Worm (Caenorhabditis elegans): Measurements from ENCODE around the gene srh-109.

Gene srh-109

DNA sequence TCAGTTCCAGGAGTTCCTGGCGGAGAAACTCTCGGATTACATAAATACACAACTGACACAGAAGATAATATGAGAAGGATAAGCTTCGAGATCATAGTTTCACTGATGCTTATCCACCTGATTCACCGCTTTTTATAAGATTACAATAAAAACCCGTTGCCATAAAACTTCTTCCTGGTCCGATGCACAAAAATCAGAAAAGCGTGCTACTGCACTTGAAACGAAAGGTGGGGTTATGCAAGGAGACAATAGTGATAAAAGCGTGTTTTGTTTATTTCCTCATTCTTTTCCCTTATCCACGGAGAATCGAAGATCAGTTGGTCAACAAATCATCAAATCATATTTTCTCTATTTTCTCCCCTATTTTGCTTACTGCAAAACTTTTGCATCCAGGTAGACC is 22.3 kb upstream of the srh-109 start, which contains the start of gene Y68A4B.3:
Y68A4B.3 (minus strand) TSS at position 101 of the 400 bp plus-strand sequence.
- no peak for TF ChIP-seq pha-4 (tag; optimal IDR thresholded peaks at IDR 0.05)

DNA sequence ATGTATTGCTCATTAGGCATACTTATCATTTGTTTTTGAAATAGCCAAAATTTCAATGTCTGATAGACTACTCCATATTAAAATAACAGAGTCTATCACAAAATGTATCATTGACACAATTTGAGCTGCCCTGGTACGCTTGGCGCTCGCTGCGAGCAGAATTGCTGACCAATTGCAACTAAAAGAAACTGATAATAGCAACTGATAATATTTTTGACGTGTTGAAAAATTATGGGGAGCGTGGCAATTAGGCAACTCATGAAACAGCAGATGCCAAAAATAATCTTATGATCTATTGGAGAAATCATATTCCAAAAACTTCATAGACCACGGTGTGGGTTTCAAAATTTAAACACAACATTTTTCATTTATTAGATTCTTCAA is 21.0 kb upstream of the srh-109 start:
- TF ChIP-seq ZK185.1 (tag; optimal IDR thresholded peaks at IDR 0.05; ENCODE audit: poor library complexity, severe bottlenecking) (no peak), snpc-4 (GFP tag; optimal IDR thresholded peaks at IDR 0.05) (no peak), snpc-4 (tag; optimal IDR thresholded peaks at IDR 0.05) (peak in 1 of 4 experiments; percentile 19), zim-3 (tag; optimal IDR thresholded peaks at IDR 0.05) (no peak), ztf-18 (tag; optimal IDR thresholded peaks at IDR 0.05) (no peak), ztf-26 (tag; optimal IDR thresholded peaks at IDR 0.05) (no peak), nhr-80 (tag; optimal IDR thresholded peaks at IDR 0.05) (peak; percentile 71)

DNA sequence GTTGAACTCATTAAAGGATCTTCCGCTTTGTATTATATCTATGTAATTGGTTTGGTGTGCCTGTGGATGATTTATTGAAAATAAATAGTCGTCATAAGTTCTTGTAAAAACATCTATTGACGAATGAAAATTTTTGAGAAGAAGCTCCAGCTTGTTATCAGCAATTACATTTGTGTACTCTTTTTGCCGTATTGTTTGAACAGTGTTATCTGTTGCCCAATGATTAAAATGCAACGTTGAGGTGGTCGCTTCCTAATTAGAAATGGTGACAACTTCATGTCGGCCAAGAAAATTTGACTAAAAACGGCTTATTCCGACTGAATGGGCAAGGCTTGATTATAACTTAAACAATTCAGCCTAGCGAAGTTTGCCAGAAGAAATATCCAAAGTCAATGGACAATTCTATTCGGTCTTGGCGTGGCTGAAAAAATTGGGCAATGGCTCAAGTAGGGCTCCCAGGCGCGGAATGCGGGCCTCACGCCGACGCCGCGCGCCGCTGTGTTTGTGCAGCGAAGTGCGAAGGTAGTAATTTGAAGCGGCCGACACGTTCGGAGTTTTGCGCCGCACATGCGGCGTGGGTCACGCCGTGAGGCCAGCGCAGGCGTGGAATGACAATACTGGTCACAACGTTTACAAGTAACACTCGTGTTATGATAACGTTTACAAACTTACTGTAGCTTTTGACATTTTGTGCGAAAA is 20.5 kb upstream of the srh-109 start:
- TF ChIP-seq ama-1 (optimal IDR thresholded peaks at IDR 0.05) (no peak), ama-1 (GFP tag; optimal IDR thresholded peaks at IDR 0.05) (no peak), nhr-90 (tag; optimal IDR thresholded peaks at IDR 0.05) (no peak), sea-2 (GFP tag; IDR thresholded peaks at IDR 0.05) (0 out of 2 replicates have a peak, but pooled peaks have one; percentile 45), egl-18 (GFP tag; IDR thresholded peaks at IDR 0.05) (no peak), F37B4.10 (GFP tag; IDR thresholded peaks at IDR 0.05) (0 out of 2 replicates have a peak, but pooled peaks have one; percentile 13), B0261.1 (tag; optimal IDR thresholded peaks at IDR 0.05) (no peak), zfh-2 (GFP tag; conservative IDR thresholded peaks at IDR 0.05) (peak; percentile 82), T07F8.4 (tag; optimal IDR thresholded peaks at IDR 0.05) (no peak), hlh-12 (tag; optimal IDR thresholded peaks at IDR 0.05) (no peak)

DNA sequence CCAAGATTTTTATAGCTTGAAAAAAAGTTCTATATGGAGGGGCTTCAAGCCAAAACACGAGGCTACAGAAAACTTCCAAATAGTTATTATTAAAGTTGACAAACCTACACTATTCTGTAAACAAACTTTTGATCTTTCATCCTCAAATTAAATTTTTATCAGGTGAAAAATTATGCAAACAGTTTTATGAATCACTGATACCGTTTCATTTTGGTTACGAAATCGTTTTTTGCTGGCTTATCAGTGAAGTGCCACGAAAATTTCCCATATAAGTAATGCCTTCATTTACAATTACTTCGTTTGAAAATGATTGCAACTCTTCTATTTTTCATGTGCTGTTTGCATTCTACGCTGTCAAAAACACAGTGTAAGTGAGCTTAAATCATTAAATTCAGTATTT is 18.6 kb upstream of the srh-109 start, which contains the start of gene T19C9.8:
T19C9.8 (plus strand) TSS at position 299 of the 400 bp plus-strand sequence.
- TF ChIP-seq B0035.1 (tag; optimal IDR thresholded peaks at IDR 0.05) = no peak
- peak; percentile 55 for TF ChIP-seq nhr-80 (tag; optimal IDR thresholded peaks at IDR 0.05)

DNA sequence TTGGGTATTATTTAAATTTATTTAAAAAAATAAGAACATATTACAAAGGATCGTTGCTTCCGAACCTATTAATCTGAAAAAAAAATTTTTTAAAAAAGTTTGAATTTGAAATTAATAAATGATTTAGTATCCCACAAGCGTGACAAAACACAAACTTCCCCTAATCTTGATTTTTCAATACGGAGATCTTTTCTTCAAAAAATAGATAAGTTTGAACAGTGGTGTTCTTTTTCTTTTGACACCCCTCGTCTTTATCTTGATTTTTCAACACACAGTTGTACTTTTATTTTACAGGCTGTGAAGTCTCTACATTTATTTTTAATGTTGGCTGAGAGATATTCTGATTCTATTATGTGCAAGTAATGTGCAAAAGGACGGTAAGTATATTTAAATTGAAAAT is 16.1 kb upstream of the srh-109 start, which contains the start of gene T19C9.10:
T19C9.10 (plus strand) TSS at position 248 of the 400 bp plus-strand sequence.
- TF ChIP-seq cebp-2 (GFP tag; IDR thresholded peaks at IDR 0.05) = no peak
- TF ChIP-seq mel-28 (tag; optimal IDR thresholded peaks at IDR 0.05; ENCODE audit: borderline replicate concordance) = no peak
- no peak for TF ChIP-seq cebp-1 (GFP tag; IDR thresholded peaks at IDR 0.05)
- TF ChIP-seq cebp-1 (tag; optimal IDR thresholded peaks at IDR 0.05) = no peak
- no peak for TF ChIP-seq gei-17 (GFP tag; optimal IDR thresholded peaks at IDR 0.05)

DNA sequence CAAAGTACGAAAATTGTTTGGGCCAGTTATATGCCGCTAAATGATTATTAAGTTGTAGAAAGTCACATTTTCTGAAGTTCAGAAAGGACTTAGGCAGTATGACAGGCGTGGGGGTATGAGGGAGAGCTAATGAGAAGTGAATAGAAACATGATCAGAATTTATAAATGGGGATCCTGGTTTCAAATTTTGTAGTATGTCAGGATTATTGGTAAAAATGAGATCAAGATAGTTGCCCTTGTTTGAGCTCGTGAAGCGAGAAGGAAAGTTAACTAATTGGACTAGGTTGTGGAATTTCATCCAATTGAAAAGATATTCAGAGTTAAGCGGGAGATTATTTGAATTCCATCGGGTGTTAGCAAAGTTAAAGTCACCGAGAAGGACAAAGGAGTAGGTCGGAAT is 12.2 kb upstream of the srh-109 start:
- TF ChIP-seq egl-44 (GFP tag; IDR thresholded peaks at IDR 0.05) (no peak), B0035.1 (tag; optimal IDR thresholded peaks at IDR 0.05) (no peak), B0019.2 (GFP tag; conservative IDR thresholded peaks at IDR 0.05) (no peak), let-607 (tag; optimal IDR thresholded peaks at IDR 0.05) (no peak), ztf-26 (tag; optimal IDR thresholded peaks at IDR 0.05) (no peak), sdz-38 (tag; optimal IDR thresholded peaks at IDR 0.05) (no peak), ztf-25 (GFP tag; IDR thresholded peaks at IDR 0.05) (no peak), F57A8.1 (GFP tag; optimal IDR thresholded peaks at IDR 0.05) (no peak), madf-3 (GFP tag; IDR thresholded peaks at IDR 0.05) (no peak), ets-4 (GFP tag; optimal IDR thresholded peaks at IDR 0.05) (no peak), nfyb-1 (GFP tag; IDR thresholded peaks at IDR 0.05) (no peak), pha-4 (tag; optimal IDR thresholded peaks at IDR 0.05) (no peak)
